Fruit fly (Drosophila melanogaster): ENCODE measurements around the gene Alg9.

Gene Alg9

dm6 chr3R:25208042-25208766 lies 13.2 kb upstream of the Alg9 start, which contains the start of gene Cad96Ca:
Gene Cad96Ca (minus strand): TSS chr3R:25208283.
- TF ChIP-seq Pif1B (GFP tag; optimal IDR thresholded peaks at IDR 0.05), result no peak
- TF ChIP-seq CG15710 (tag; optimal IDR thresholded peaks at IDR 0.05), result no peak
- TF ChIP-seq Pif1A (GFP tag; optimal IDR thresholded peaks at IDR 0.05), result peak; percentile 23
- peak; percentile 21; the same call in 1 of the 2 replicates for TF ChIP-seq CG12605 (GFP tag; IDR thresholded peaks at IDR 0.05)
- TF ChIP-seq CG4496 (GFP tag; IDR thresholded peaks at IDR 0.05), result no peak
- TF ChIP-seq fd96Ca (GFP tag; IDR thresholded peaks at IDR 0.05), result no peak
- no peak for TF ChIP-seq gl (tag; optimal IDR thresholded peaks at IDR 0.05)
- TF ChIP-seq CG9948 (tag; optimal IDR thresholded peaks at IDR 0.05), result no peak
- TF ChIP-seq CG8159 (tag; optimal IDR thresholded peaks at IDR 0.05), result no peak
- TF ChIP-seq EcR (GFP tag; optimal IDR thresholded peaks at IDR 0.05), result peak; percentile 48
- TF ChIP-seq CG32121 (GFP tag; IDR thresholded peaks at IDR 0.05), result no peak
- TF ChIP-seq CG34367 (tag; optimal IDR thresholded peaks at IDR 0.05), result no peak
- TF ChIP-seq Ets98B (GFP tag; IDR thresholded peaks at IDR 0.05), result peak; percentile 24; the same call in 1 of the 2 replicates
- no peak for TF ChIP-seq Snoo (tag; optimal IDR thresholded peaks at IDR 0.05)
- no peak for TF ChIP-seq CG17806 (tag; optimal IDR thresholded peaks at IDR 0.05)

- TF ChIP-seq CG4496 (GFP tag; IDR thresholded peaks at IDR 0.05), result no peak
- TF ChIP-seq CG10348 (GFP tag; IDR thresholded peaks at IDR 0.05), result no peak
- TF ChIP-seq CG9948 (tag; optimal IDR thresholded peaks at IDR 0.05), result no peak
- no peak for TF ChIP-seq CG12605 (GFP tag; IDR thresholded peaks at IDR 0.05)
- TF ChIP-seq EcR (GFP tag; optimal IDR thresholded peaks at IDR 0.05), result no peak
- TF ChIP-seq CG34367 (tag; optimal IDR thresholded peaks at IDR 0.05), result no peak
- no peak for TF ChIP-seq CG8159 (tag; optimal IDR thresholded peaks at IDR 0.05)
- no peak for TF ChIP-seq rn (GFP tag; IDR thresholded peaks at IDR 0.05)
- no peak for TF ChIP-seq Pif1A (GFP tag; optimal IDR thresholded peaks at IDR 0.05)
- TF ChIP-seq gl (tag; optimal IDR thresholded peaks at IDR 0.05), result no peak
Observed at dm6 chr3R:25208767-25209075, 12.7 kb upstream of the Alg9 start.

DNA sequence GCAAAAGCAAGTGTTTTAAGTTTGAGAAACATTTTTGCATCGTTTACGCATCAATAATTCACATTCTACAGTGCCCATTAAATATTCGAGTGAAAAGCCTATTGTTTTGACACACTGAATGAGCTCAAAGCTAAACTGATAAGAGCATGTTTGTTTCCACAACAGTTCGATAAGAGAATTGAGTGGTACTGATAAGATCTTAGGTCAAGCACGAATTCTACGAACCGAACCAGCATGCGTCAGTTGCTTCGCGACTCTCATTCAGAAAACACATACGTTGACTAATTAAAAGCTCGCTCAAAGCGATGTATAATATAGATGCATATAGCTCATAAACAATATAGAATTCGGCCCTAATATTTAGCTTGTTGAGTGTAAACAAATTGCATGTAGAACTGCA lies 12.2 kb upstream of the Alg9 start:
- no peak for TF ChIP-seq fd96Ca (GFP tag; IDR thresholded peaks at IDR 0.05)
- no peak for TF ChIP-seq Pif1A (GFP tag; optimal IDR thresholded peaks at IDR 0.05)
- TF ChIP-seq EcR (GFP tag; optimal IDR thresholded peaks at IDR 0.05), result no peak
- no peak for TF ChIP-seq CG9948 (tag; optimal IDR thresholded peaks at IDR 0.05)
- no peak for TF ChIP-seq CG8301 (tag; optimal IDR thresholded peaks at IDR 0.05)
- no peak for TF ChIP-seq CG17806 (tag; optimal IDR thresholded peaks at IDR 0.05)
- TF ChIP-seq CG12605 (GFP tag; IDR thresholded peaks at IDR 0.05), result no peak

DNA sequence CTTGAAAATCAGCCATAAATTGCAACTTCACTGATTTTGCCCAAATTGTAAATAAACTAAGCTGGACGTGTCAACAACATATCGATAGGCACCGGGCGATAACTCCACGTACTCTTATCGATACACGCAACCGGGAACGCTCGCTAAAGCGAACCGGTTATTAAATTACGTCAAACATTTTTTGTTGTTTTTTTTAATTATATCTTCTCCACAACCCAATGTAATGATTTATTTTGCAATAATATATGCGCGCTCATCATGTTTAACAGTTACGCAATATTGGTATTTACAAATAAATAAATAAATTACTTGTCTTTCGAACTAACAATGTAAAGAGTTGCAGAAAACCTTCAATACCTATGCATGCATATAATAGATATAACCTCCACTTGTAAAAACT lies 6.3 kb upstream of the Alg9 start, which contains the start of gene Saysd1:
Gene Saysd1, minus strand, starts transcription at position 66 of the 400 bp plus-strand sequence.
- TF ChIP-seq D1 (tag; optimal IDR thresholded peaks at IDR 0.05), result peak; percentile 51
- TF ChIP-seq Snoo (tag; optimal IDR thresholded peaks at IDR 0.05), result no peak
- peak; percentile 44 for TF ChIP-seq Ets98B (GFP tag; IDR thresholded peaks at IDR 0.05)
- TF ChIP-seq CG4496 (GFP tag; IDR thresholded peaks at IDR 0.05), result peak; percentile 64; the same call in 2 of the 3 replicates
- TF ChIP-seq CG12605 (GFP tag; IDR thresholded peaks at IDR 0.05), result no peak
- TF ChIP-seq CG17806 (tag; optimal IDR thresholded peaks at IDR 0.05), result peak; percentile 16
- TF ChIP-seq CG32121 (GFP tag; IDR thresholded peaks at IDR 0.05), result no peak

dm6 chr3R:25215997-25216396 lies 5.4 kb upstream of the Alg9 start, which contains the start of gene CG31106:
Gene CG31106 (plus strand): TSS chr3R:25216297.
- TF ChIP-seq CG12605 (GFP tag; IDR thresholded peaks at IDR 0.05) (no peak), CG9948 (tag; optimal IDR thresholded peaks at IDR 0.05) (no peak), CG8301 (tag; optimal IDR thresholded peaks at IDR 0.05) (no peak), Pif1A (GFP tag; optimal IDR thresholded peaks at IDR 0.05) (no peak), CG32121 (GFP tag; IDR thresholded peaks at IDR 0.05) (no peak), rn (GFP tag; IDR thresholded peaks at IDR 0.05) (no peak), CG14655 (GFP tag; optimal IDR thresholded peaks at IDR 0.05) (no peak), EcR (GFP tag; optimal IDR thresholded peaks at IDR 0.05) (no peak), gl (tag; optimal IDR thresholded peaks at IDR 0.05) (no peak), Snoo (tag; optimal IDR thresholded peaks at IDR 0.05) (no peak), CG13204 (GFP tag; optimal IDR thresholded peaks at IDR 0.05) (no peak), CG15710 (tag; optimal IDR thresholded peaks at IDR 0.05) (no peak), CG17806 (tag; optimal IDR thresholded peaks at IDR 0.05) (no peak), Ets98B (GFP tag; IDR thresholded peaks at IDR 0.05) (no peak), D1 (tag; optimal IDR thresholded peaks at IDR 0.05) (no peak), CG34367 (tag; optimal IDR thresholded peaks at IDR 0.05) (no peak), fd96Ca (GFP tag; IDR thresholded peaks at IDR 0.05) (no peak), CG10348 (GFP tag; IDR thresholded peaks at IDR 0.05) (no peak), CG4496 (GFP tag; IDR thresholded peaks at IDR 0.05) (no peak), Pif1B (GFP tag; optimal IDR thresholded peaks at IDR 0.05) (no peak)

- TF ChIP-seq CG9948 (tag; optimal IDR thresholded peaks at IDR 0.05), result no peak
- no peak for TF ChIP-seq fd96Ca (GFP tag; IDR thresholded peaks at IDR 0.05)
- TF ChIP-seq CG34367 (tag; optimal IDR thresholded peaks at IDR 0.05), result no peak
- TF ChIP-seq CG15710 (tag; optimal IDR thresholded peaks at IDR 0.05), result no peak
Observed at dm6 chr3R:25219018-25219417, 2.4 kb upstream of the Alg9 start, which contains the start of gene CG31103. Gene CG31103 (plus strand): TSS chr3R:25219318.

DNA sequence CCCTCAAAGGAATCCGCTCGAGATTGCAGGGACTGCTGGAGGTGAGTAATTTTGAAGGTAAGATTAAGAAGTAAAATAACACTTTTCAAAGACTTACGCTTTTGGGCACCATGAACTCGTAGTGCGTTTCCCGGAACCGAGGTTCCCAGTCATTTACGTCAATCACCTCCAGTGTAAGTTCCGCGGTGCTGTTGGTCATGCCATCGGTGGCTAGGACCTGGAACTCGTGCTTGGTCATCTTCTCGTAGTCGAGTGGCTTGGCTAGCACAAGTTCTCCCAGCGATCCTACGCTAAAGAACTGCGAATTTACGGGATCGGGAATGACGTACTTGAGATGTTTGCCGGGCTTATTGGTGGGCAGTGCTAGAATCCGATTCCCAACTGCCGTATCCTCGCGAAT lies 4.1 kb downstream of the Alg9 start:
- TF ChIP-seq CG14655 (GFP tag; optimal IDR thresholded peaks at IDR 0.05), result no peak
- no peak for TF ChIP-seq EcR (GFP tag; optimal IDR thresholded peaks at IDR 0.05)
- no peak for TF ChIP-seq CG17806 (tag; optimal IDR thresholded peaks at IDR 0.05)
- no peak for TF ChIP-seq Pif1A (GFP tag; optimal IDR thresholded peaks at IDR 0.05)
- no peak for TF ChIP-seq CG10348 (GFP tag; IDR thresholded peaks at IDR 0.05)
- TF ChIP-seq CG9948 (tag; optimal IDR thresholded peaks at IDR 0.05), result no peak
- TF ChIP-seq D1 (tag; optimal IDR thresholded peaks at IDR 0.05), result no peak
